Worm (Caenorhabditis elegans): ENCODE data around the gene taf-13.

ce11 chrII:10584036-10584435 is 21.4 kb downstream of the taf-13 start, which contains the start of gene algn-9:
- no peak for TF ChIP-seq aly-2 (tag; optimal IDR thresholded peaks at IDR 0.05)
- no peak for TF ChIP-seq nhr-11 (tag; optimal IDR thresholded peaks at IDR 0.05)
- no peak for TF ChIP-seq tbx-2 (tag; optimal IDR thresholded peaks at IDR 0.05)
- TF ChIP-seq snpc-4 (tag; optimal IDR thresholded peaks at IDR 0.05): no peak
